Worm (Caenorhabditis elegans) whole organism, young adult: ENCODE measurements around the gene tag-191.

Source experiments
- B0019.2 ChIP-seq: fragments of 200-800 bp; sonication (Bioruptor generic); conservative IDR thresholded peaks from 2 replicates; pipeline ENCODE4 v1.3.6; 2022; ENCODE audit warnings: missing genetic modification reagents, missing genetic modification characterization, missing compliant biosample characterization
- C17E4.6 ChIP-seq: fragments of 200-800 bp; sonication (Bioruptor generic); IDR thresholded peaks from 2 replicates; pipeline ENCODE4 v1.3.6; 2022; ENCODE audit warnings: missing genetic modification reagents, missing genetic modification characterization, missing compliant biosample characterization
- D2030.7 ChIP-seq: fragments of 200-800 bp; sonication (Bioruptor generic); IDR thresholded peaks from 2 replicates; pipeline ENCODE4 v1.3.6; 2022; ENCODE audit warnings: missing genetic modification reagents, missing genetic modification characterization, missing compliant biosample characterization
- F10E7.11 ChIP-seq: sonication (generic microtip); optimal IDR thresholded peaks from 2 replicates; lab custom pipeline; 2017; ENCODE audit warnings: mild to moderate bottlenecking, missing genetic modification characterization, moderate library complexity, missing compliant biosample characterization
- T07F8.4 ChIP-seq: sonication (generic microtip); optimal IDR thresholded peaks from 2 replicates; lab custom pipeline; 2016; ENCODE audit warnings: mild to moderate bottlenecking, missing genetic modification characterization, moderate library complexity, missing compliant biosample characterization
- Y56A3A.18 ChIP-seq: fragments of 200-800 bp; sonication (Bioruptor generic); IDR thresholded peaks from 2 replicates; pipeline ENCODE4 v1.3.6; 2022; ENCODE audit warnings: missing genetic modification reagents, missing genetic modification characterization, missing compliant biosample characterization
- atf-7 ChIP-seq: sonication (generic microtip); optimal IDR thresholded peaks from 2 replicates; lab custom pipeline; 2017; ENCODE audit warnings: mild to moderate bottlenecking, missing genetic modification characterization, missing compliant biosample characterization
- athp-1 ChIP-seq: sonication (generic microtip); optimal IDR thresholded peaks from 2 replicates; lab custom pipeline; 2017; ENCODE audit warnings: mild to moderate bottlenecking, missing genetic modification characterization, missing compliant biosample characterization
- ccch-3 ChIP-seq: fragments of 200-800 bp; sonication (Bioruptor generic); optimal IDR thresholded peaks from 2 replicates; lab custom pipeline; 2018; ENCODE audit warnings: mild to moderate bottlenecking, missing genetic modification characterization, missing compliant biosample characterization
- ceh-58 ChIP-seq: fragments of 200-800 bp; sonication (Bioruptor generic); IDR thresholded peaks from 2 replicates; pipeline ENCODE4 v1.3.6; 2022; ENCODE audit warnings: missing genetic modification characterization, missing compliant biosample characterization
- chd-7 ChIP-seq: sonication (generic microtip); optimal IDR thresholded peaks from 2 replicates; lab custom pipeline; 2016; ENCODE audit warnings: mild to moderate bottlenecking, missing genetic modification characterization, moderate library complexity, missing compliant biosample characterization
- efl-1 ChIP-seq: fragments of 150-350 bp; optimal IDR thresholded peaks from 2 replicates; lab custom pipeline; 2014; ENCODE audit warnings: missing biosample characterization, missing genetic modification reagents, missing genetic modification characterization
- ekl-4 ChIP-seq: fragments of 200-800 bp; sonication (Bioruptor generic); IDR thresholded peaks from 2 replicates; pipeline ENCODE4 v1.3.6; 2022; ENCODE audit warnings: missing genetic modification reagents, missing genetic modification characterization, missing compliant biosample characterization
- hlh-12 ChIP-seq: sonication (generic microtip); optimal IDR thresholded peaks from 2 replicates; lab custom pipeline; 2016; ENCODE audit warnings: missing genetic modification characterization, missing compliant biosample characterization
- hlh-26 ChIP-seq: fragments of 200-800 bp; sonication (Bioruptor generic); conservative IDR thresholded peaks from 2 replicates; pipeline ENCODE4 v1.3.6; 2022; ENCODE audit warnings: missing genetic modification reagents, missing genetic modification characterization, missing compliant biosample characterization
- hmg-1.2 ChIP-seq: fragments of 200-800 bp; sonication (Bioruptor generic); IDR thresholded peaks from 2 replicates; pipeline ENCODE4 v1.3.6; 2022; ENCODE audit warnings: missing genetic modification reagents, missing genetic modification characterization, missing compliant biosample characterization
- hmg-20 ChIP-seq: fragments of 200-800 bp; sonication (Bioruptor generic); IDR thresholded peaks from 2 replicates; pipeline ENCODE4 v1.3.6; 2022; ENCODE audit warnings: missing genetic modification reagents, missing genetic modification characterization, missing compliant biosample characterization
- hrde-1 ChIP-seq: sonication (generic microtip); optimal IDR thresholded peaks from 2 replicates; lab custom pipeline; 2016; ENCODE audit warnings: missing genetic modification characterization, mild to moderate bottlenecking, missing compliant biosample characterization, moderate library complexity, missing genotype, missing genetic modification reagents, borderline replicate concordance
- lag-1 ChIP-seq: fragments of 200-800 bp; sonication (Bioruptor generic); IDR thresholded peaks from 2 replicates; pipeline ENCODE4 v1.3.6; 2022; ENCODE audit warnings: missing genetic modification reagents, missing genetic modification characterization, missing compliant biosample characterization
- lin-54 ChIP-seq: fragments of 200-800 bp; sonication (Bioruptor generic); optimal IDR thresholded peaks from 2 replicates; lab custom pipeline; 2018; ENCODE audit warnings: mild to moderate bottlenecking, missing genetic modification characterization, missing compliant biosample characterization
- lir-1 ChIP-seq: fragments of 200-800 bp; sonication (Bioruptor generic); conservative IDR thresholded peaks from 2 replicates; pipeline ENCODE4 v1.3.6; 2022; ENCODE audit warnings: missing genetic modification reagents, missing genetic modification characterization, missing compliant biosample characterization
- madf-6 ChIP-seq: fragments of 200-800 bp; sonication (Bioruptor generic); IDR thresholded peaks from 2 replicates; pipeline ENCODE4 v1.3.6; 2022; ENCODE audit warnings: missing genetic modification reagents, missing genetic modification characterization, missing compliant biosample characterization
- mes-4 ChIP-seq: sonication (generic microtip); optimal IDR thresholded peaks from 2 replicates; lab custom pipeline; 2016; ENCODE audit warnings: missing genotype, missing genetic modification characterization, missing compliant biosample characterization
- rpc-1 ChIP-seq, 2 experiments: fragments of 150-350 bp in 1 of 2; sonication (generic microtip) in 1 of 2; optimal IDR thresholded peaks; 2 replicates each; lab custom pipeline; 2014 to 2018; ENCODE audit warnings: missing biosample characterization in 1 of 2, missing genetic modification characterization in 1 of 2, missing genetic modification reagents in 1 of 2, missing genotype in 1 of 2
- sea-2 ChIP-seq: fragments of 200-800 bp; sonication (Bioruptor generic); IDR thresholded peaks from 2 replicates; pipeline ENCODE4 v1.3.6; 2022; ENCODE audit warnings: missing genetic modification characterization, missing compliant biosample characterization
- snpc-4 ChIP-seq, 5 experiments: fragments of 150-350 bp in 1 of 5; sonication (generic microtip) in 4 of 5; optimal IDR thresholded peaks; 2 replicates each; lab custom pipeline; 2014 to 2018; ENCODE audit warnings: missing genetic modification characterization in 5 of 5, missing biosample characterization in 3 of 5, antibody characterized with exemption in 2 of 5, mild to moderate bottlenecking in 2 of 5, missing compliant biosample characterization in 2 of 5, missing genotype in 2 of 5, moderate library complexity in 2 of 5, missing genetic modification reagents in 1 of 5
- unc-62 ChIP-seq: fragments of 150-350 bp; optimal IDR thresholded peaks from 2 replicates; lab custom pipeline; 2014; ENCODE audit warnings: missing biosample characterization, missing genetic modification reagents, missing genetic modification characterization
- zfh-2 ChIP-seq: fragments of 200-800 bp; sonication (Bioruptor generic); conservative IDR thresholded peaks from 2 replicates; pipeline ENCODE4 v1.3.6; 2022; ENCODE audit warnings: missing genetic modification reagents, missing genetic modification characterization, missing compliant biosample characterization
- ztf-18 ChIP-seq: sonication (generic microtip); optimal IDR thresholded peaks from 2 replicates; lab custom pipeline; 2016; ENCODE audit warnings: missing genotype, mild to moderate bottlenecking, missing genetic modification characterization, missing compliant biosample characterization
- ztf-26 ChIP-seq: sonication (generic microtip); optimal IDR thresholded peaks from 2 replicates; lab custom pipeline; 2017; ENCODE audit warnings: missing genetic modification characterization, missing compliant biosample characterization

Gene tag-191

DNA sequence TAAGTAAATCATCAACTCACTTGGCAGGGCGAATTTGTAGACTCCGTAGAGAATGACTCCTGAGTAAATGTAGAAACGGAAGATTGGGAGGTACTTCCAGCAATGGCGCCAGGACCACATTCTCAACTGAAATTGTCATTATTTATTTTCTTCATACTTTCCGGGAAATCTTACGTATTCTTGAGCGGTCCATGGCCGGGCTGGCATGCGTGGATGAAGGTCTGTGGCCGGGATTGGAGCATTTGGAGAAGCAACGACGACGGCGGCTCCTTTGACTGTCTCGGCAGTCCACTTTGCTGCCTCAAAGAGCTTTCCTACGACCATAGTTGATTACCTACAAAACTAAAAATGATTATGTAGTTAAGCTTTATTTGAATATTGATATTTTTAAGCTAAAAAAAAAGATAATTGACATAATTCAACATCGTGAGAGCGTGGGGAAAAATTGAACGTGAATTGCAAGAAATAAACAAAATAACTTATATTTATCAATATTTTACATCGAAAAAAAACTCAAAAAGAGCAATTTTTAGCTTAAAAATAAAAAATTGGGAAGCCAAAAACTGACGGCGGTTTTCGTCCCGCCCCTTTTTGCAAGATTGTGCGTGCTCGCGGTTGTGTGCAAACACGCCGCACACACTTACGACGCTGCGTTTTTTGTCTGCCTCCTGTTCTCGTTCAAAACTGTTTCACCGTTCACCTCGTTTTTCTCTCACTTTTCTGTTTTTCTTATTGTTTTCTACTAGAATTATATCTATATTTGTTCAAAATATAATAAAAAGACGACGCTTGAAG, 12.2 kb downstream of the tag-191 start, which contains the start of gene ril-1 (continued):
- TF ChIP-seq unc-62 (GFP tag; lab: Kevin White, UChicago) = no peak
- TF ChIP-seq hlh-26 (GFP tag; lab: Robert Waterston, UW) = no peak
- no peak for TF ChIP-seq ekl-4 (GFP tag; lab: Robert Waterston, UW)
- peak; percentile 34 for TF ChIP-seq snpc-4 (GFP tag; optimal IDR thresholded peaks at IDR 0.05; lab: Kevin White, UChicago)
- TF ChIP-seq snpc-4 (tag; optimal IDR thresholded peaks at IDR 0.05; lab: Kevin White, UChicago) = peak in 2 of 4 experiments; percentile 46 to 57
- TF ChIP-seq B0019.2 (GFP tag; lab: Robert Waterston, UW) = no peak
- TF ChIP-seq madf-6 (GFP tag; lab: Robert Waterston, UW) = 0 out of 2 replicates have a peak, but pooled peaks have one; percentile 7

DNA sequence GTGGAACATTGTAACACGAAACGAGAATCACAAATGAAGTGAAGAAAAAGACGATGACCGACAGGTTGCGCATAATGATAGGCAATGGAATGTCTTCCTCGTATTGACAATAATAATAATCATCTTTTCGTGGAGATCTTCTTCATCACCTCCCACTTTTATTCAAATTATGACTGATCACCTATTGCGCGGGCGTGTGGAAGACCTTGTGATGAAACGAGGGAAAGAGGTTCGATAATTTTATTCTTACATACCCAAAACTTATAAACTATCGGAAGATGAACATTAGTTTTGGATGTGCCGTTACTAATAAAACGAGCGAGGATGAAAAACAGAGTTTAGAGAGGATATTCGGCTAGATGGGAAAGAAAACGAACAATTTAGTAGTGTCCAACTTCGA, 13.1 kb downstream of the tag-191 start, which contains the start of gene C53A5.2:
TSS of gene C53A5.2 (minus strand) at position 101 of the 400 bp plus-strand sequence.
- TF ChIP-seq madf-6 (GFP tag; lab: Robert Waterston, UW) (no peak), Y56A3A.18 (GFP tag; lab: Robert Waterston, UW) (0 out of 2 replicates have a peak, but pooled peaks have one; percentile 33)
- TF ChIP-seq, all 124 proteins: peak for 1

DNA sequence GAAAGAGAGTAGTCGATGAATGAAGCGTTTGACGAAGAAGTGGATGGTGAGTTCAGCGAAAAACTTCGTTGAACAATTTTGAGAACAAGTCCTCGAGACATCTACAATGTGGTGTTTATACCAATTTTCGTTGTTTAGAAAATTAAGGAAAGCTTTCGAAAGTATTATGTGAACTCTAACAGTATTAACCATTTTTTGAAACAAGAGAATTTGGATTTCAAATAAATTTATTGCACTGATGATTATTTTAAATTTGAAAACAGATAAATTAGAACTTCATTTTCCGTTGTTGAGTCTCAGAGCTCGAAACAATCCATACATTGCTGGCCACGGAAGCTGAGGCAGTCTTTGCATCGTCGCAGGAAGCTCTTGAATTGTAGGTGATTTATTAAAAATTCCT, 13.7 kb downstream of the tag-191 start, which contains the start of gene C53A5.16:
TSS of gene C53A5.16 (minus strand) at position 101 of the 400 bp plus-strand sequence.
- no peak for TF ChIP-seq ceh-58
- no peak for TF ChIP-seq zfh-2 (GFP tag; lab: Robert Waterston, UW)
- TF ChIP-seq ccch-3 = no peak
- no peak for TF ChIP-seq F10E7.11 (tag; lab: Kevin White, UChicago)
- TF ChIP-seq ztf-26 = no peak
- no peak for TF ChIP-seq hmg-1.2 (GFP tag; lab: Robert Waterston, UW)
- no peak for TF ChIP-seq hmg-20 (GFP tag; lab: Robert Waterston, UW)
- TF ChIP-seq T07F8.4 (tag; lab: Kevin White, UChicago) = no peak
- TF ChIP-seq hrde-1 = no peak
- TF ChIP-seq D2030.7 (GFP tag; lab: Robert Waterston, UW) = no peak

DNA sequence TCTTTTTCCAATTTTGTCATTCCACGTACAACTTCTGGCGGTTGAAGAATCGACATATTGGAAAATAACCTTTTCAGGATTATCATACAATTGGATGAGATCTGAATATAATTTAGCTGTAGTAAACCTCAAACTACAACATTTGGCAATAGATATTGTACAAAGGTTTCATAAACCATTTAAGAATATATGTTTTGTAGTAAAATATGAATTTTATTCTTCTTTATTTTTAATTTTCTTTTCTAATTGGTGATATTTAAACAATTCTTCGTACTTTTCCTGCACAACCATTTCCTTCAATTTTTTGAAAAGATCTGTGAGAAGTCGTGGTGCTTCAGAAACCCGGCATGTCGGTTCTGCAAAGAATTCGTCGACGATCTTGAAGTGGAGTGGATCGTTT, 15.2 kb downstream of the tag-191 start, which contains the start of gene C53A5.17:
TSS of gene C53A5.17 (minus strand) at position 101 of the 400 bp plus-strand sequence.
- no peak for TF ChIP-seq mes-4 (tag; lab: Kevin White, UChicago)
- no peak for TF ChIP-seq sea-2 (GFP tag; lab: Robert Waterston, UW)
- no peak for TF ChIP-seq atf-7
- no peak for TF ChIP-seq ztf-18 (tag; lab: Kevin White, UChicago)
- TF ChIP-seq efl-1 (GFP tag; lab: Kevin White, UChicago) = no peak
- no peak for TF ChIP-seq ccch-3
- TF ChIP-seq rpc-1 (optimal IDR thresholded peaks at IDR 0.05; lab: Kevin White, UChicago) = no peak
- no peak for TF ChIP-seq rpc-1 (tag; optimal IDR thresholded peaks at IDR 0.05; lab: Kevin White, UChicago)
- no peak for TF ChIP-seq athp-1 (tag; lab: Kevin White, UChicago)

DNA sequence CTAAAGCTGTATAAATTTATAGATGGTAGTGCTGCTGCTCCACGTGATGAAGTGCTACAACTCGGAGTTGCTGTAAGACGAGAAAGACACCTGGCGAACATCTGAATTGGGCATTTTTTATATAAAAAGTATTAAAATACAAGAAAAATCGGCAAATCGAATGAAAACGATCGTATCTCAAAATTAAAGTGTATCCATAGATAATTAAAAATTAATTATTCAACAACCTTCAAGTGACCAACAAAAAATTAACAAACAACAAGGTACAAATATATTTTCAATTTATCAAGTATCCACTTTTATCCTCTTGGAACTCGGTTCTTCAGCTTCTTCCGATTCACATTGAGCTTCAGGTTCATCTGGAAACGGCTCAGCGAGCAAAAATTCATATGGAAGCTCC, 16.9 kb downstream of the tag-191 start, which contains the start of gene R02D5.8:
TSS of gene R02D5.8 (minus strand) at position 101 of the 400 bp plus-strand sequence.
- no peak for TF ChIP-seq chd-7 (tag; lab: Kevin White, UChicago)
- TF ChIP-seq hlh-12 (tag; lab: Kevin White, UChicago) = no peak
- no peak for TF ChIP-seq lin-54
- TF ChIP-seq rpc-1 (optimal IDR thresholded peaks at IDR 0.05; lab: Kevin White, UChicago) = no peak
- no peak for TF ChIP-seq rpc-1 (tag; optimal IDR thresholded peaks at IDR 0.05; lab: Kevin White, UChicago)
- no peak for TF ChIP-seq lag-1 (GFP tag; lab: Robert Waterston, UW)
- no peak for TF ChIP-seq lir-1
- TF ChIP-seq C17E4.6 (GFP tag; lab: Robert Waterston, UW) = no peak
